Fruit fly (Drosophila melanogaster): ENCODE results near the gene ScsbetaG.

The ScsbetaG gene

dm6 chr3L:5608786-5609370, 45.4 kb upstream of the ScsbetaG start (continued):
- TF ChIP-seq tll (GFP tag; optimal IDR thresholded peaks at IDR 0.05) (no peak), CG17912 (GFP tag; optimal IDR thresholded peaks at IDR 0.05) (no peak), lilli (GFP tag; optimal IDR thresholded peaks at IDR 0.05) (no peak), E2f2 (GFP tag; IDR thresholded peaks at IDR 0.05) (no peak), CG3281 (GFP tag; optimal IDR thresholded peaks at IDR 0.05) (no peak), crp (GFP tag; optimal IDR thresholded peaks at IDR 0.05) (no peak), caup (GFP tag; optimal IDR thresholded peaks at IDR 0.05; ENCODE audit: severe bottlenecking) (no peak), CG12155 (GFP tag; optimal IDR thresholded peaks at IDR 0.05) (no peak), odd (GFP tag; optimal IDR thresholded peaks at IDR 0.05) (no peak), Gug (GFP tag; IDR thresholded peaks at IDR 0.05) (no peak), CG12744 (GFP tag; optimal IDR thresholded peaks at IDR 0.05) (no peak), Ets65A (GFP tag) (peak; percentile 82), lov (optimal IDR thresholded peaks at IDR 0.05) (no peak), lov (GFP tag; IDR thresholded peaks at IDR 0.05) (0 out of 3 replicates have a peak, but pooled peaks have one; percentile 29), ewg (GFP tag; optimal IDR thresholded peaks at IDR 0.05) (no peak), Dp (GFP tag; optimal IDR thresholded peaks at IDR 0.05) (no peak), CG2129 (GFP tag; IDR thresholded peaks at IDR 0.05; ENCODE audit: partially characterized antibody) (no peak), CG10147 (GFP tag; optimal IDR thresholded peaks at IDR 0.05) (no peak), Optix (GFP tag; IDR thresholded peaks at IDR 0.05) (no peak), Hmr (GFP tag; optimal IDR thresholded peaks at IDR 0.05) (no peak), CG3995 (GFP tag; optimal IDR thresholded peaks at IDR 0.05) (no peak), Dek (tag; optimal IDR thresholded peaks at IDR 0.05) (no peak), CG6813 (GFP tag; optimal IDR thresholded peaks at IDR 0.05) (no peak)

DNA sequence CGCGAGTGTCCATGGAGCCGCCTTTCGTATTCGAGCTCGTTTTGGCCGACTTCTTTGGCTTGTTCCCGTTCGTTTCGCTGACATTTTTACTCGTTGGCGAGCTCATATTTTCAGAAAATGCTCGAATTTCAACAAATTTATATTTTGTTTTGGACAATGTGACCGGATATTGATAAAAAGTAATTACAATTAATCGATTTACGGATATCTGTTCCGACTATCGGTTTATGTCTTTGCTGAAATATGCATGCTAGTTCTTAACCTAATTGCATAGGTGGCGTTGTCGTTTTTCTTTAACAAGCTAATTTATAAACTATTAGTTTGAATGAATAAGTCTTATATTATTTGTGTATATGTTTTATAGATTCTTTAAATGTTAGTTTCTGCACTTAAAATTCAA, 44.6 kb upstream of the ScsbetaG start, which contains the start of gene Eaf6:
TSS of gene Eaf6 (minus strand) at position 173 of the 400 bp plus-strand sequence.
- peak; percentile 1 for TF ChIP-seq CG17829 (tag; optimal IDR thresholded peaks at IDR 0.05)
- TF ChIP-seq inv (GFP tag; IDR thresholded peaks at IDR 0.05; ENCODE audit: partially characterized antibody): 0 out of 2 replicates have a peak, but pooled peaks have one; percentile 10
- TF ChIP-seq disco-r (GFP tag; optimal IDR thresholded peaks at IDR 0.05): no peak
- no peak for TF ChIP-seq BtbVII (GFP tag; optimal IDR thresholded peaks at IDR 0.05)
- TF ChIP-seq CG1603 (tag; optimal IDR thresholded peaks at IDR 0.05): peak; percentile 33
- TF ChIP-seq CG4854 (GFP tag; optimal IDR thresholded peaks at IDR 0.05): no peak
- peak; percentile 89 for TF ChIP-seq stwl (tag; optimal IDR thresholded peaks at IDR 0.05)
- TF ChIP-seq dmrt99B (tag; optimal IDR thresholded peaks at IDR 0.05): no peak
- TF ChIP-seq Sry-δ (GFP tag; optimal IDR thresholded peaks at IDR 0.05): peak; percentile 32
- TF ChIP-seq nerfin-2 (GFP tag; IDR thresholded peaks at IDR 0.05; ENCODE audit: partially characterized antibody): peak; percentile 21; the same call in 1 of the 2 replicates
- TF ChIP-seq ato (GFP tag; IDR thresholded peaks at IDR 0.05; ENCODE audit: partially characterized antibody): no peak
- TF ChIP-seq B-H2 (GFP tag; optimal IDR thresholded peaks at IDR 0.05): peak; percentile 52
- peak; percentile 13 for TF ChIP-seq CHES-1-like (GFP tag; optimal IDR thresholded peaks at IDR 0.05)
- no peak for TF ChIP-seq CG4707 (GFP tag; optimal IDR thresholded peaks at IDR 0.05)
- TF ChIP-seq Scr (GFP tag; IDR thresholded peaks at IDR 0.05; ENCODE audit: partially characterized antibody): peak; percentile 52
- TF ChIP-seq Bgb (GFP tag; IDR thresholded peaks at IDR 0.05; ENCODE audit: partially characterized antibody): no peak; the same call in 1 of the 2 replicates
- no peak for TF ChIP-seq H2.0 (GFP tag; IDR thresholded peaks at IDR 0.05)
- no peak for TF ChIP-seq Opbp (GFP tag; IDR thresholded peaks at IDR 0.05; ENCODE audit: partially characterized antibody)
- TF ChIP-seq CG17359 (tag; optimal IDR thresholded peaks at IDR 0.05): no peak
- TF ChIP-seq Atf3 (GFP tag; optimal IDR thresholded peaks at IDR 0.05): no peak
- no peak for TF ChIP-seq tup (GFP tag; optimal IDR thresholded peaks at IDR 0.05)
- TF ChIP-seq Atf-2 (GFP tag; optimal IDR thresholded peaks at IDR 0.05): no peak
- TF ChIP-seq mam (GFP tag; optimal IDR thresholded peaks at IDR 0.05): no peak
- TF ChIP-seq Gsc (GFP tag; IDR thresholded peaks at IDR 0.05): no peak
- no peak for TF ChIP-seq CG17186 (GFP tag; optimal IDR thresholded peaks at IDR 0.05)
- TF ChIP-seq zen (tag; optimal IDR thresholded peaks at IDR 0.05): peak; percentile 87

All from whole organism, embryonic.